Fruit fly (Drosophila melanogaster) whole organism, embryonic: ENCODE results near the gene PH4alphaSG2.
A peak's percentile ranks its signal among the peaks of the same experiment; 100 is the strongest.

Experiments
- Antp ChIP-seq: fragments of 200-800 bp; sonication (Bioruptor generic); optimal IDR thresholded peaks from 3 replicates; lab custom pipeline; 2016; ENCODE audit warnings: missing biosample characterization, missing genetic modification characterization
- Asciz ChIP-seq: fragments of 200-800 bp; sonication (Bioruptor generic); optimal IDR thresholded peaks from 2 replicates; lab custom pipeline; 2017; ENCODE audit warnings: missing biosample characterization, mild to moderate bottlenecking, missing genetic modification characterization, missing genetic modification reagents
- Awh ChIP-seq: fragments of 200-800 bp; sonication (Bioruptor generic); IDR thresholded peaks from 2 replicates; pipeline ENCODE4, ENCODE4 v1.3.6; 2022; ENCODE audit warnings: missing biosample characterization, missing genetic modification characterization
- CG10267 ChIP-seq: fragments of 200-800 bp; sonication (Bioruptor generic); optimal IDR thresholded peaks from 2 replicates; lab custom pipeline; 2018; ENCODE audit warnings: missing biosample characterization, mild to moderate bottlenecking, missing genetic modification characterization, moderate library complexity
- CG10321 ChIP-seq: fragments of 200-800 bp; sonication (Bioruptor generic); IDR thresholded peaks from 2 replicates; pipeline ENCODE4 v1.3.6; 2022; ENCODE audit warnings: missing biosample characterization, missing genetic modification characterization
- CG10366 ChIP-seq: fragments of 200-800 bp; sonication (Bioruptor generic); IDR thresholded peaks from 2 replicates; pipeline ENCODE4 v1.3.6; 2022; ENCODE audit warnings: missing biosample characterization, missing genetic modification characterization
- CG10565 ChIP-seq: fragments of 200-800 bp; sonication (Bioruptor generic); optimal IDR thresholded peaks from 3 replicates; lab custom pipeline; 2016; ENCODE audit warnings: missing biosample characterization, mild to moderate bottlenecking, missing genetic modification characterization
- CG11560 ChIP-seq: fragments of 200-800 bp; sonication (Bioruptor generic); IDR thresholded peaks from 3 replicates; pipeline ENCODE4 v1.3.6; 2022; ENCODE audit warnings: missing biosample characterization, missing genetic modification characterization
- CG12219 ChIP-seq: fragments of 200-800 bp; sonication (Bioruptor generic); optimal IDR thresholded peaks from 3 replicates; lab custom pipeline; 2018; ENCODE audit warnings: missing biosample characterization, mild to moderate bottlenecking, missing genetic modification characterization
- CG1603 ChIP-seq: fragments of 200-800 bp; sonication (Bioruptor generic); optimal IDR thresholded peaks from 2 replicates; lab custom pipeline; 2019; ENCODE audit warnings: missing biosample characterization, mild to moderate bottlenecking, missing genetic modification characterization, moderate library complexity
- CG17186 ChIP-seq: fragments of 200-800 bp; sonication (Bioruptor generic); optimal IDR thresholded peaks from 3 replicates; lab custom pipeline; 2017; ENCODE audit warnings: missing biosample characterization, missing genetic modification reagents, missing genetic modification characterization
- CG2889 ChIP-seq: fragments of 200-800 bp; sonication (Bioruptor generic); IDR thresholded peaks from 3 replicates; pipeline ENCODE4 v1.3.6; 2022; ENCODE audit warnings: missing biosample characterization, missing genetic modification characterization
- CG33557 ChIP-seq: fragments of 200-800 bp; sonication (Bioruptor generic); optimal IDR thresholded peaks from 2 replicates; lab custom pipeline; 2019; ENCODE audit warnings: missing biosample characterization, mild to moderate bottlenecking, missing genetic modification characterization, moderate library complexity
- CG3407 ChIP-seq: fragments of 200-800 bp; sonication (Bioruptor generic); optimal IDR thresholded peaks from 2 replicates; lab custom pipeline; 2018; ENCODE audit warnings: missing biosample characterization, mild to moderate bottlenecking, missing genetic modification characterization
- CG34224 ChIP-seq: fragments of 200-800 bp; sonication (Bioruptor generic); IDR thresholded peaks from 3 replicates; pipeline ENCODE4 v1.3.6; 2022; ENCODE audit warnings: missing biosample characterization, missing genetic modification characterization; ENCODE audit not compliant: partially characterized antibody
- CG43689 ChIP-seq: fragments of 200-800 bp; sonication (Bioruptor generic); IDR thresholded peaks from 2 replicates; pipeline ENCODE4 v1.3.6; 2022; ENCODE audit warnings: missing biosample characterization, missing genetic modification characterization
- CG4854 ChIP-seq: fragments of 200-800 bp; sonication (Bioruptor generic); optimal IDR thresholded peaks from 2 replicates; lab custom pipeline; 2016; ENCODE audit warnings: missing biosample characterization, missing genetic modification characterization, inconsistent platforms
- CG8924 ChIP-seq: fragments of 200-800 bp; optimal IDR thresholded peaks from 3 replicates; lab custom pipeline; 2019; ENCODE audit warnings: missing biosample characterization, mild to moderate bottlenecking, missing genetic modification characterization, moderate library complexity
- CG9932 ChIP-seq: fragments of 200-800 bp; sonication (Bioruptor generic); IDR thresholded peaks from 2 replicates; pipeline ENCODE4 v1.3.6; 2022; ENCODE audit warnings: missing biosample characterization, missing genetic modification characterization
- Camta ChIP-seq: fragments of 200-800 bp; sonication (Bioruptor generic); optimal IDR thresholded peaks from 2 replicates; lab custom pipeline; 2016; ENCODE audit warnings: missing biosample characterization, missing genetic modification characterization
- Dbx ChIP-seq: fragments of 200-800 bp; sonication (Bioruptor generic); IDR thresholded peaks from 3 replicates; pipeline ENCODE4 v1.3.6; 2022; ENCODE audit warnings: missing biosample characterization, missing genetic modification characterization
- E2f1 ChIP-seq: fragments of 200-800 bp; sonication (Bioruptor generic); IDR thresholded peaks from 2 replicates; pipeline ENCODE4 v1.3.6; 2022; ENCODE audit warnings: missing biosample characterization, missing genetic modification characterization
- ERR ChIP-seq: fragments of 200-800 bp; sonication (Bioruptor generic); optimal IDR thresholded peaks from 2 replicates; lab custom pipeline; 2016; ENCODE audit warnings: missing biosample characterization, missing genetic modification characterization
- HLHmδ ChIP-seq: fragments of 200-800 bp; sonication (Bioruptor generic); optimal IDR thresholded peaks from 2 replicates; lab custom pipeline; 2018; ENCODE audit warnings: missing biosample characterization, mild to moderate bottlenecking, missing genetic modification characterization, moderate library complexity
- Hand ChIP-seq: fragments of 200-800 bp; sonication (Bioruptor generic); optimal IDR thresholded peaks from 2 replicates; lab custom pipeline; 2017; ENCODE audit warnings: mild to moderate bottlenecking, missing biosample characterization, missing genetic modification reagents, missing genetic modification characterization
- Hr3 ChIP-seq: fragments of 200-800 bp; sonication (Bioruptor generic); optimal IDR thresholded peaks from 3 replicates; lab custom pipeline; 2016; ENCODE audit warnings: missing biosample characterization, missing genetic modification characterization
- Hr51 ChIP-seq, 2 experiments: fragments of 200-800 bp; sonication (Bioruptor generic); optimal IDR thresholded peaks; 2 replicates in 1 of 2; 3 replicates in 1 of 2; lab custom pipeline; 2016 to 2018; ENCODE audit warnings: missing biosample characterization in 2 of 2, missing genetic modification characterization in 2 of 2, mild to moderate bottlenecking in 1 of 2, moderate library complexity in 1 of 2
- Myb ChIP-seq: fragments of 200-800 bp; sonication (Bioruptor generic); optimal IDR thresholded peaks from 2 replicates; lab custom pipeline; 2016; ENCODE audit warnings: missing biosample characterization, missing genetic modification characterization
- Opbp ChIP-seq: fragments of 200-800 bp; sonication (Bioruptor generic); IDR thresholded peaks from 3 replicates; pipeline ENCODE4 v1.3.6; 2022; ENCODE audit warnings: missing biosample characterization, missing genetic modification characterization; ENCODE audit not compliant: partially characterized antibody
- PHDP ChIP-seq: fragments of 200-800 bp; sonication (Bioruptor generic); optimal IDR thresholded peaks from 3 replicates; lab custom pipeline; 2018; ENCODE audit warnings: missing biosample characterization, mild to moderate bottlenecking, missing genetic modification characterization, moderate library complexity
- Sry-δ ChIP-seq: fragments of 200-800 bp; sonication (Bioruptor generic); optimal IDR thresholded peaks from 2 replicates; lab custom pipeline; 2016; ENCODE audit warnings: missing biosample characterization, missing genetic modification characterization
- abd-A ChIP-seq: fragments of 200-800 bp; sonication (Bioruptor generic); optimal IDR thresholded peaks from 3 replicates; lab custom pipeline; 2019; ENCODE audit warnings: missing biosample characterization, mild to moderate bottlenecking, missing genetic modification characterization, moderate library complexity
- br ChIP-seq: fragments of >200 bp; optimal IDR thresholded peaks from 2 replicates; lab custom pipeline; 2017
- btn ChIP-seq: fragments of 200-800 bp; sonication (Bioruptor generic); optimal IDR thresholded peaks from 2 replicates; lab custom pipeline; 2016; ENCODE audit warnings: missing biosample characterization, missing genetic modification characterization
- cas ChIP-seq: fragments of 200-800 bp; sonication (Bioruptor generic); IDR thresholded peaks from 2 replicates; pipeline ENCODE4 v1.3.6; 2022; ENCODE audit warnings: missing biosample characterization, missing genetic modification characterization
- cato ChIP-seq: fragments of 200-800 bp; sonication (Bioruptor generic); optimal IDR thresholded peaks from 2 replicates; lab custom pipeline; 2016; ENCODE audit warnings: missing biosample characterization, missing genetic modification characterization, borderline replicate concordance
- chm ChIP-seq: fragments of 200-800 bp; sonication (Bioruptor generic); IDR thresholded peaks from 2 replicates; pipeline ENCODE4 v1.3.6; 2022; ENCODE audit warnings: missing biosample characterization, missing genetic modification characterization
- chn ChIP-seq: fragments of 200-800 bp; sonication (Bioruptor generic); optimal IDR thresholded peaks from 2 replicates; lab custom pipeline; 2016; ENCODE audit warnings: missing biosample characterization, missing genetic modification characterization
- disco-r ChIP-seq: fragments of 200-800 bp; sonication (Bioruptor generic); optimal IDR thresholded peaks from 2 replicates; lab custom pipeline; 2016; ENCODE audit warnings: missing biosample characterization, missing genetic modification characterization
- ems ChIP-seq: fragments of 200-800 bp; sonication (Bioruptor generic); optimal IDR thresholded peaks from 3 replicates; lab custom pipeline; 2016; ENCODE audit warnings: missing biosample characterization, missing genetic modification characterization
- fu2 ChIP-seq: fragments of 200-800 bp; sonication (Bioruptor generic); optimal IDR thresholded peaks from 2 replicates; lab custom pipeline; 2016; ENCODE audit warnings: missing biosample characterization, missing genetic modification characterization
- jing ChIP-seq: fragments of 200-800 bp; sonication (Bioruptor generic); optimal IDR thresholded peaks from 2 replicates; lab custom pipeline; 2018; ENCODE audit warnings: missing biosample characterization, mild to moderate bottlenecking, missing genetic modification characterization
- kni ChIP-seq: fragments of 200-800 bp; sonication (Bioruptor generic); optimal IDR thresholded peaks from 3 replicates; lab custom pipeline; 2017; ENCODE audit warnings: mild to moderate bottlenecking, missing biosample characterization, missing genetic modification reagents, missing genetic modification characterization
- lab ChIP-seq: fragments of 200-800 bp; sonication (Bioruptor generic); optimal IDR thresholded peaks from 3 replicates; lab custom pipeline; 2017; ENCODE audit warnings: missing biosample characterization, missing genetic modification characterization, mild to moderate bottlenecking, moderate library complexity, missing genetic modification reagents
- nmo ChIP-seq: fragments of 200-800 bp; sonication (Bioruptor generic); optimal IDR thresholded peaks from 2 replicates; lab custom pipeline; 2018; ENCODE audit warnings: missing biosample characterization, mild to moderate bottlenecking, missing genetic modification characterization, moderate library complexity
- scrt ChIP-seq: fragments of 200-800 bp; sonication (Bioruptor generic); optimal IDR thresholded peaks from 2 replicates; lab custom pipeline; 2018; ENCODE audit warnings: missing biosample characterization, mild to moderate bottlenecking, missing genetic modification characterization, moderate library complexity
- sqz ChIP-seq: fragments of 200-800 bp; sonication (Bioruptor generic); optimal IDR thresholded peaks from 3 replicates; lab custom pipeline; 2018; ENCODE audit warnings: missing biosample characterization, mild to moderate bottlenecking, missing genetic modification characterization
- unc-4 ChIP-seq: fragments of 200-800 bp; sonication (Bioruptor generic); IDR thresholded peaks from 2 replicates; pipeline ENCODE4 v1.3.6; 2022; ENCODE audit warnings: missing biosample characterization, missing genetic modification characterization; ENCODE audit not compliant: partially characterized antibody
- wor ChIP-seq: fragments of 200-800 bp; sonication (Bioruptor generic); IDR thresholded peaks from 2 replicates; pipeline ENCODE4 v1.3.6; 2022; ENCODE audit warnings: missing biosample characterization, missing genetic modification characterization
- zen2 ChIP-seq: fragments of 200-800 bp; sonication (Bioruptor generic); IDR thresholded peaks from 3 replicates; pipeline ENCODE4 v1.3.6; 2022; ENCODE audit warnings: missing biosample characterization, missing genetic modification characterization; ENCODE audit not compliant: partially characterized antibody

Gene PH4alphaSG2

dm6 chr3R:30526799-30527465 is 37.1 kb downstream of the PH4alphaSG2 start, which contains the start of gene jdp (continued):
- no peak for TF ChIP-seq CG10321
- TF ChIP-seq CG8924 (tag; lab: Kevin White, UChicago) = peak; percentile 5
- TF ChIP-seq wor = no peak
- TF ChIP-seq CG3407 (GFP tag; lab: Kevin White, UChicago) = no peak
- peak; percentile 9; the same call in 1 of the 3 replicates for TF ChIP-seq zen2 (GFP tag; lab: Robert Waterston, UW)
- no peak for TF ChIP-seq fu2 (GFP tag; lab: Kevin White, UChicago)
- no peak for TF ChIP-seq CG10565 (GFP tag; lab: Kevin White, UChicago)
- TF ChIP-seq CG4854 (GFP tag; lab: Kevin White, UChicago) = no peak
- TF ChIP-seq Myb (GFP tag; lab: Kevin White, UChicago) = peak; percentile 36
- peak; percentile 55 for TF ChIP-seq abd-A (tag; lab: Kevin White, UChicago)
- no peak for TF ChIP-seq unc-4 (GFP tag; lab: Robert Waterston, UW)
- TF ChIP-seq CG11560 (tag; lab: Robert Waterston, UW) = no peak
- no peak for TF ChIP-seq Camta (GFP tag; lab: Kevin White, UChicago)
- TF ChIP-seq cato (GFP tag; lab: Kevin White, UChicago) = no peak
- no peak for TF ChIP-seq ERR
- TF ChIP-seq Sry-δ (GFP tag; lab: Kevin White, UChicago) = no peak
- TF ChIP-seq CG10366 = no peak
- TF ChIP-seq kni = no peak
- TF ChIP-seq Hr3 (GFP tag; lab: Kevin White, UChicago) = no peak
- TF ChIP-seq chm (GFP tag; lab: Robert Waterston, UW) = peak; percentile 20; the same call in 1 of the 2 replicates
- no peak for TF ChIP-seq CG34224
- TF ChIP-seq Hand (GFP tag; lab: Kevin White, UChicago) = peak; percentile 6
- no peak for TF ChIP-seq CG1603 (tag; lab: Kevin White, UChicago)
- no peak for TF ChIP-seq Asciz (GFP tag; lab: Kevin White, UChicago)
- TF ChIP-seq Antp (GFP tag; lab: Kevin White, UChicago) = no peak
- TF ChIP-seq HLHmδ (GFP tag; lab: Kevin White, UChicago) = no peak
- no peak for TF ChIP-seq CG12219 (GFP tag; lab: Kevin White, UChicago)
- TF ChIP-seq CG43689 = no peak
- no peak for TF ChIP-seq ems (GFP tag; lab: Kevin White, UChicago)
- TF ChIP-seq cas = no peak
- no peak for TF ChIP-seq chn (GFP tag; lab: Kevin White, UChicago)
- TF ChIP-seq scrt = peak; percentile 42
- TF ChIP-seq jing (GFP tag; lab: Kevin White, UChicago) = no peak
- no peak for TF ChIP-seq btn
- TF ChIP-seq sqz (GFP tag; lab: Kevin White, UChicago) = no peak
- TF ChIP-seq lab (GFP tag; lab: Kevin White, UChicago) = peak; percentile 15
- no peak for TF ChIP-seq E2f1 (GFP tag; lab: Robert Waterston, UW)
- TF ChIP-seq CG10267 = no peak
- TF ChIP-seq Hr51 (GFP tag; optimal IDR thresholded peaks at IDR 0.05; lab: Kevin White, UChicago) = no peak
- no peak for TF ChIP-seq CG33557 (GFP tag; lab: Kevin White, UChicago)
- no peak for TF ChIP-seq CG17186
- no peak for TF ChIP-seq Awh (GFP tag; lab: Robert Waterston, UW)
- no peak for TF ChIP-seq Opbp
- no peak for TF ChIP-seq disco-r (GFP tag; lab: Kevin White, UChicago)
- TF ChIP-seq CG2889 (GFP tag; lab: Robert Waterston, UW) = no peak
- peak; percentile 25; the same call in 1 of the 3 replicates for TF ChIP-seq Dbx
- TF ChIP-seq CG9932 (GFP tag; lab: Robert Waterston, UW) = no peak
- TF ChIP-seq br (lab: Kevin White, UChicago) = no peak
- TF ChIP-seq nmo = no peak
- TF ChIP-seq PHDP (tag; lab: Kevin White, UChicago) = no peak
